Fruit fly (Drosophila melanogaster) whole organism, adult: ENCODE data around the gene Tom70.

Experiments used
- CG11617 ChIP-seq: fragments of 200-800 bp; sonication (Bioruptor generic); optimal IDR thresholded peaks from 2 replicates; lab custom pipeline; 2017; ENCODE audit warnings: mild to moderate bottlenecking, missing biosample characterization, missing genetic modification reagents, missing genetic modification characterization
- CG12768 ChIP-seq: fragments of 200-800 bp; sonication (Bioruptor generic); optimal IDR thresholded peaks from 2 replicates; lab custom pipeline; 2017; ENCODE audit warnings: missing biosample characterization, missing genetic modification characterization, mild to moderate bottlenecking, moderate library complexity, missing genetic modification reagents
- CG14711 ChIP-seq: fragments of 200-800 bp; sonication (Bioruptor generic); optimal IDR thresholded peaks from 2 replicates; lab custom pipeline; 2018; ENCODE audit warnings: missing biosample characterization, mild to moderate bottlenecking, missing genetic modification characterization, moderate library complexity
- CG1620 ChIP-seq: fragments of 200-800 bp; sonication (Bioruptor generic); optimal IDR thresholded peaks from 2 replicates; lab custom pipeline; 2016; ENCODE audit warnings: missing biosample characterization, missing genetic modification characterization
- CG33017 ChIP-seq: fragments of 200-800 bp; sonication (Bioruptor generic); optimal IDR thresholded peaks from 2 replicates; lab custom pipeline; 2018; ENCODE audit warnings: missing biosample characterization, mild to moderate bottlenecking, missing genetic modification characterization, moderate library complexity
- CG5204 ChIP-seq: fragments of 200-800 bp; sonication (Bioruptor generic); optimal IDR thresholded peaks from 2 replicates; lab custom pipeline; 2016; ENCODE audit warnings: missing biosample characterization, missing genetic modification characterization
- CG7045 ChIP-seq: fragments of 200-800 bp; sonication (Bioruptor generic); optimal IDR thresholded peaks from 2 replicates; lab custom pipeline; 2017; ENCODE audit warnings: missing biosample characterization, mild to moderate bottlenecking, missing genetic modification characterization
- CG7101 ChIP-seq: fragments of 200-800 bp; sonication (Bioruptor generic); optimal IDR thresholded peaks from 2 replicates; lab custom pipeline; 2018; ENCODE audit warnings: missing biosample characterization, mild to moderate bottlenecking, missing genetic modification characterization, moderate library complexity
- Clk ChIP-seq: fragments of 200-800 bp; sonication (Bioruptor generic); optimal IDR thresholded peaks from 2 replicates; lab custom pipeline; 2017; ENCODE audit warnings: missing biosample characterization, missing genetic modification characterization
- Crg-1 ChIP-seq: fragments of 200-800 bp; sonication (Bioruptor generic); optimal IDR thresholded peaks from 2 replicates; lab custom pipeline; 2016; ENCODE audit warnings: missing biosample characterization, missing genetic modification characterization
- Hr96 ChIP-seq: fragments of 200-800 bp; sonication (Bioruptor generic); optimal IDR thresholded peaks from 2 replicates; lab custom pipeline; 2016; ENCODE audit warnings: missing biosample characterization, missing genetic modification characterization
- Mnt ChIP-seq: fragments of 200-800 bp; sonication (Bioruptor generic); optimal IDR thresholded peaks from 2 replicates; lab custom pipeline; 2016; ENCODE audit warnings: missing biosample characterization, mild to moderate bottlenecking, missing genetic modification characterization
- bab1 ChIP-seq: fragments of 200-800 bp; sonication (Bioruptor generic); optimal IDR thresholded peaks from 3 replicates; lab custom pipeline; 2019; ENCODE audit warnings: missing biosample characterization, mild to moderate bottlenecking, missing genetic modification characterization, moderate library complexity
- cic ChIP-seq: fragments of 200-800 bp; sonication (Bioruptor generic); optimal IDR thresholded peaks from 2 replicates; lab custom pipeline; 2017; ENCODE audit warnings: missing biosample characterization, mild to moderate bottlenecking, missing genetic modification characterization, moderate library complexity
- cnc ChIP-seq, 2 experiments: fragments of >200 bp; optimal IDR thresholded peaks; 2 replicates each; lab custom pipeline; 2017
- kay ChIP-seq: fragments of 200-800 bp; sonication (Bioruptor generic); peaks from one replicate; lab custom pipeline; 2016; ENCODE audit warnings: missing biosample characterization, missing genetic modification characterization, borderline replicate concordance
- ovo ChIP-seq: fragments of 200-800 bp; sonication (Bioruptor generic); optimal IDR thresholded peaks from 2 replicates; lab custom pipeline; 2016; ENCODE audit warnings: missing biosample characterization, missing genetic modification characterization
- pad ChIP-seq: fragments of 200-800 bp; sonication (Bioruptor generic); optimal IDR thresholded peaks from 3 replicates; lab custom pipeline; 2017; ENCODE audit warnings: missing biosample characterization, missing genetic modification characterization, mild to moderate bottlenecking, moderate library complexity, missing genetic modification reagents
- tj ChIP-seq: fragments of 200-800 bp; sonication (Bioruptor generic); optimal IDR thresholded peaks from 3 replicates; lab custom pipeline; 2017; ENCODE audit warnings: missing biosample characterization, mild to moderate bottlenecking, missing genetic modification characterization, moderate library complexity
- toe ChIP-seq: fragments of 200-800 bp; sonication (Bioruptor generic); optimal IDR thresholded peaks from 2 replicates; lab custom pipeline; 2016; ENCODE audit warnings: missing biosample characterization, missing genetic modification characterization

The Tom70 gene

DNA sequence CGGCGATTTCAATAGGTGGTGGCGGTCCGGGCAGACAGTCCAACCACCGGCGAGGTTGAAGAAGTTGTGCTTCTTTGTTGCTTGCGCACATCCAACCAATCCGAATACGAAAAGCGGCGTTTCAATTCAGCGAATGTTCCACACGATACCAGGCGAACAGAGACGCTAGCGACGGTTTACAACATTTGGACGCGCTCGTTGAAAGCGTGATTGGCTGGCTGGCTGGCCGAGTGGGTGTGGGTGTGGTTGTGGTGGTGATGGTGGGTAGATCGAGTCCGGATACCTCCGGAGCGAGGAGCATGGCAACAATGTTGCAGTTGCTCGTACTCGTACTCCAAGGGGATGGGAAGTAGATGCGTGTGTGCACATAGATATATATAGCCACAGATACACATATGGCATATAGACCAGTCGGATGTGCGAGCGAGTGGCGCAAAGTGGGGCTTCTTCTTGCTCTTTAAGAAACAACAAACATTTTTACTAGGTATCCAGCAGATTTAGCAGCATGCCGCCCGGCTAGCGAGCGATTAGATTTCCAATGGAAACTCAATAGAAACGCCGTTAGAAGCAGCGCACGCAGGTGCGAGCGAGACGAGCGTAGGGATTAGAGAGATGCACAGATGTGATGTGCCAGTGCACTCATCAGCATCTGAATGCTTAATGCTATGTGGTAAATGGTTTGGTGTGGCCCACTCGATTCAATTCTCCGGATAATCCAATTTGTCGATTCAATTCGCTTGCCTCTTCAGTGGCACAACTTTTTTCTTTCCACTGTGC lies 28.0 kb downstream of the Tom70 start:
- TF ChIP-seq Clk (no peak), tj (GFP tag; lab: Kevin White, UChicago) (peak; percentile 13), kay (GFP tag; lab: Kevin White, UChicago) (no peak), ovo (GFP tag; lab: Kevin White, UChicago) (peak; percentile 99), Mnt (GFP tag; lab: Kevin White, UChicago) (peak; percentile 88), pad (GFP tag; lab: Kevin White, UChicago) (peak; percentile 85), Hr96 (GFP tag; lab: Kevin White, UChicago) (peak; percentile 65), CG14711 (tag; lab: Kevin White, UChicago) (peak; percentile 59), toe (peak; percentile 46), CG7045 (GFP tag; lab: Kevin White, UChicago) (no peak), cic (GFP tag; lab: Kevin White, UChicago) (peak; percentile 89), Crg-1 (peak; percentile 20), CG11617 (GFP tag; lab: Kevin White, UChicago) (peak; percentile 50), CG5204 (no peak), bab1 (peak; percentile 54), CG33017 (tag; lab: Kevin White, UChicago) (no peak), CG12768 (GFP tag; lab: Kevin White, UChicago) (peak; percentile 88), CG1620 (no peak), cnc (optimal IDR thresholded peaks at IDR 0.05; lab: Kevin White, UChicago) (no peak), CG7101 (tag; lab: Kevin White, UChicago) (peak; percentile 33)

DNA sequence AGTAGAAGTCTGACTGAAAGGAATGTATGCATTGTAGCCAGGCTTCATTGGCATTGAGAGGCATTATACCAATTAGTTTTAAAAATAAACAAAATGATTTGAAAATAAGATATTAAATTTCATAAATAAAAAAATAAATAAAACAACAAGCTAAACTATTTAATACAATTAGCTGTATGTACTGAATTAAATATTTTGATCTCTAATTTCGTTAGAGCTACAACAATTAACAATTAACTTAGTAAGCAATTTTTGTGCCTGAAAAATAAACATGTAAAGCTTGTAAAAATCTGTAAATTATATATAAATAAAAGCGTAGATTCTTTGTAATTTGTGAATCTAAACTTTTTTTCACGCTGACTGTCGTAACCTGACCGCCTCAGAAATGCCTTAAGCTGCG lies 30.5 kb downstream of the Tom70 start, which contains the start of gene Rh5:
Gene Rh5 (plus strand): TSS at position 301 of the 400 bp plus-strand sequence.
- TF ChIP-seq tj (GFP tag; lab: Kevin White, UChicago): no peak
- TF ChIP-seq kay (GFP tag; lab: Kevin White, UChicago): peak; percentile 17
- no peak for TF ChIP-seq Clk

DNA sequence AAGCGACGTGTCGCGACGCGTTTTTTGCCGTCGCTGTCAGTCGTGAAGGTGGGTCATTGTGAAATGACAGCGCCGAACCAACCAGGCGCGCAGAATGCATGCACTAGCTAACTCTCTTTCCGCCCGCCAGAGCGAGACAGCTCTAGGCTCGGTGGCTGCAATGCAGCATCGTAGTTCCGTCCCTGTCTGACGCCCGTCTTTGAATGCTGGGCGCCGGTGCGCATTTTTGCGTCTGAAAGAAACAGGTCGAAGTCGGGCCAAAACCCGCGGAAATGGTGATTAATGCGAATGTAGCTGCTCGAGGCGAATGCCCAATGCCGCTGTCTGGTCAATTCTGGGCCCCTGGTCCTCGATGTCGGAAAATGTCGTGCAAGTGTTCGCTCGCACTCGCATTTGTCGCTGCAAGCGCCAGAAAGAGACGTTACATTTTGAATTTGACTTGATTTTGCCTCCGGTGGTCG lies 30.9 kb downstream of the Tom70 start:
- TF ChIP-seq CG7045 (GFP tag; lab: Kevin White, UChicago) (peak; percentile 70), Mnt (GFP tag; lab: Kevin White, UChicago) (peak; percentile 91), CG11617 (GFP tag; lab: Kevin White, UChicago) (peak; percentile 69), Clk (peak; percentile 81), CG7101 (tag; lab: Kevin White, UChicago) (peak; percentile 48), cnc (optimal IDR thresholded peaks at IDR 0.05; lab: Kevin White, UChicago) (no peak), Hr96 (GFP tag; lab: Kevin White, UChicago) (peak; percentile 87), tj (GFP tag; lab: Kevin White, UChicago) (peak; percentile 67), toe (peak; percentile 73), ovo (GFP tag; lab: Kevin White, UChicago) (peak; percentile 88), kay (GFP tag; lab: Kevin White, UChicago) (peak; percentile 95), CG12768 (GFP tag; lab: Kevin White, UChicago) (peak; percentile 91), CG1620 (peak; percentile 57), Crg-1 (peak; percentile 21), cic (GFP tag; lab: Kevin White, UChicago) (peak; percentile 97), pad (GFP tag; lab: Kevin White, UChicago) (peak; percentile 78), CG14711 (tag; lab: Kevin White, UChicago) (peak; percentile 55), CG33017 (tag; lab: Kevin White, UChicago) (peak; percentile 63), bab1 (peak; percentile 92), CG5204 (peak; percentile 11)

DNA sequence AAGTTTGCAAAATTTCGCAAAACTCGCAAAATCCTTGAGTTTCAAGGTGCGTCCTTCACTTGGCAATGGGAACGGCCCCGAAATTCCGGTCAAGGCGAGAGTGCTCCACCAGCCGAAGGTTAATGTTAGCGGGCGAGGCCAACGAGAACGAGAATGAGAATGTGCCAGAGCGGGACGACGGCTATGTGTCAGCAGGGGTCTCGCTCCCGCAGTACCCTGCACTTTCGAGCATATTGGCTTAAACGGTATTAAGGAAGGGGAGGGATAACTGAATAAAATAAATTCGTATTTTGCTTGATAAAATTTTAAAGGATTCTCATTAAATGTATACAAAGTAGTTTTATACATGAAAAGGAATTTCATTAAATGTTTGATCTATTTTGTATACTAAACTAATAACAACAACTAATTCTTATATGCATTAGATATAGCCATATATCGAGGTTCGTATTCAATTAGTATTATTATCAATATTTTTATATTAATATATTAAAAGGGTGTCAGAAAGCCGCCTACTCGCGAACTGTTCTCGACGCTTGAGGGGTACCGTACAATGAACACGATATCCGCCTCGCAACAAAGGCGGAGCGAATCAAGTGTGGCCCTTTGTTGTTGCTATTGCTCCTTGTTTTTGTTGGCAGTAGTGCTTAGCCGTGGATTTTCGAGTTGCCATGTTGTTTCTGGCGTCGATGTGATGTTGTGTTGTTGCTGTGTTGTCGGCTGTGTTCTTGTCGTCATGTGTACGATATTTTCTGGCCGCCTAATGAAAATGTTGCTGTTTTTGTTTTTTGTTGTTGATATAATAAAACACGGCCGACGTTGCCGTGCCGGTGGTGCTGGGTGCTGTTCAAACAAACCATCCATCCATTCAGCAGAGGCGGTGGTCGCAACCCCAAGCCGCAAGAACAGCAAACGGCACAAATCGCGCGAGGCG lies 31.6 kb downstream of the Tom70 start:
- peak; percentile 41 for TF ChIP-seq Clk
- peak; percentile 79 for TF ChIP-seq toe
- peak; percentile 72 for TF ChIP-seq CG12768 (GFP tag; lab: Kevin White, UChicago)
- TF ChIP-seq cic (GFP tag; lab: Kevin White, UChicago): no peak
- peak; percentile 98 for TF ChIP-seq pad (GFP tag; lab: Kevin White, UChicago)
- peak; percentile 62 for TF ChIP-seq Hr96 (GFP tag; lab: Kevin White, UChicago)
- peak; percentile 94 for TF ChIP-seq CG33017 (tag; lab: Kevin White, UChicago)
- TF ChIP-seq CG14711 (tag; lab: Kevin White, UChicago): peak; percentile 77
- TF ChIP-seq ovo (GFP tag; lab: Kevin White, UChicago): peak; percentile 68
- peak; percentile 63 for TF ChIP-seq tj (GFP tag; lab: Kevin White, UChicago)
- TF ChIP-seq cnc (optimal IDR thresholded peaks at IDR 0.05; lab: Kevin White, UChicago): no peak
- TF ChIP-seq CG11617 (GFP tag; lab: Kevin White, UChicago): peak; percentile 90
- TF ChIP-seq Mnt (GFP tag; lab: Kevin White, UChicago): no peak
- TF ChIP-seq CG7101 (tag; lab: Kevin White, UChicago): peak; percentile 86
- peak; percentile 69 for TF ChIP-seq Crg-1
- peak; percentile 80 for TF ChIP-seq bab1
- peak; percentile 87 for TF ChIP-seq CG7045 (GFP tag; lab: Kevin White, UChicago)
- TF ChIP-seq CG5204: peak; percentile 72
- TF ChIP-seq CG1620: peak; percentile 53
- peak; percentile 93 for TF ChIP-seq kay (GFP tag; lab: Kevin White, UChicago)
